Fruit fly (Drosophila melanogaster) whole organism: ENCODE results near the gene CG31793.

Source experiments
- CG8478 ChIP-seq: fragments of >200 bp; optimal IDR thresholded peaks from 2 replicates; lab custom pipeline; 2018; ENCODE audit warnings: inconsistent platforms
- psq ChIP-seq: fragments of >200 bp; optimal IDR thresholded peaks from 2 replicates; lab custom pipeline; 2017

DNA sequence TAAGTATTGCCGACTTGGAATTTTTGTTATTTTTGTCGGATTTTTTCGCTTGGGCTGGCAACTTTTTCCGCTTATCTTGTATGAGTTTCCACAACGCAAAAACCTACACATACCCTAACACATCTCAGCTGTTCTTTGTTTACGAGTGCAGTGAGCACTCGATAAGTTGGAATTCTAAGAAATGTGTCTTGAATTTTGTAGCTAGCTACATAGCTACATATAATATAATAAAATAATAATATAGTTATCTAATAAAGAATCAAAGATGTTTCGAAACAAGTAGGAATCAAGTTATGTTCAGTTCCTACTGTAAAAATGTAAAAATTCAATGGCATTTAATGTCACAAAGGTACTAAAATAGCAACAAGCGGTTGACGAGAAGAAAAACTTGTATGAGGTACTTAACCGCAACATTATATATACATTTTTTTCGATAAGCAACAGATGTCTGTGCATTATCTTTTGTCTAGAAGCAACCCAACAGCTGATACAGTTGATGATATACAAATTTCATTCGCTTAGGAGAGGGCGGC lies 46.0 kb upstream of the CG31793 start, which contains the start of gene Bhmt:
- no peak for TF ChIP-seq psq (lab: Kevin White, UChicago)
- TF ChIP-seq CG8478 (lab: Kevin White, UChicago), result no peak
